Worm (Caenorhabditis elegans) whole organism, mixed stage, embryonic: Measurements from ENCODE around the gene lep-2.

ENCODE experiments used
- bed-3 ChIP-seq: fragments of 200-800 bp; sonication (Bioruptor generic); optimal IDR thresholded peaks from 3 replicates; lab custom pipeline; 2018; ENCODE audit warnings: mild to moderate bottlenecking, missing genetic modification characterization, moderate library complexity, missing compliant biosample characterization
- blmp-1 ChIP-seq: fragments of 150-350 bp; optimal IDR thresholded peaks from 2 replicates; lab custom pipeline; 2014; ENCODE audit warnings: missing biosample characterization, missing genetic modification characterization
- ceh-39 ChIP-seq: fragments of 150-350 bp; optimal IDR thresholded peaks from 2 replicates; lab custom pipeline; 2014; ENCODE audit warnings: missing biosample characterization, missing genetic modification characterization
- ceh-83 ChIP-seq: fragments of 200-800 bp; sonication (Bioruptor generic); optimal IDR thresholded peaks from 2 replicates; lab custom pipeline; 2018; ENCODE audit warnings: mild to moderate bottlenecking, missing genetic modification characterization, missing compliant biosample characterization
- ces-1 ChIP-seq: fragments of 150-350 bp; optimal IDR thresholded peaks from 2 replicates; lab custom pipeline; 2014; ENCODE audit warnings: missing biosample characterization, missing genetic modification reagents, missing genetic modification characterization
- drap-1 ChIP-seq: fragments of 200-800 bp; sonication (Bioruptor generic); optimal IDR thresholded peaks from 3 replicates; lab custom pipeline; 2018; ENCODE audit warnings: mild to moderate bottlenecking, missing genetic modification characterization, missing compliant biosample characterization
- elt-1 ChIP-seq: sonication (generic microtip); optimal IDR thresholded peaks from 2 replicates; lab custom pipeline; 2017; ENCODE audit warnings: missing genetic modification characterization, mild to moderate bottlenecking, missing compliant biosample characterization, antibody characterized with exemption, moderate library complexity, borderline replicate concordance; ENCODE audit not compliant: insufficient read depth
- elt-3 ChIP-seq: fragments of 150-350 bp; optimal IDR thresholded peaks from 2 replicates; lab custom pipeline; 2014; ENCODE audit warnings: missing biosample characterization, missing genetic modification characterization
- flh-1 ChIP-seq: fragments of 200-800 bp; sonication (Bioruptor generic); optimal IDR thresholded peaks from 2 replicates; lab custom pipeline; 2018; ENCODE audit warnings: mild to moderate bottlenecking, missing genetic modification characterization, moderate library complexity, missing compliant biosample characterization
- hlh-1 ChIP-seq: fragments of 150-350 bp; optimal IDR thresholded peaks from 2 replicates; lab custom pipeline; 2014; ENCODE audit warnings: missing biosample characterization, missing genetic modification reagents, missing genetic modification characterization
- lin-13 ChIP-seq: fragments of 150-350 bp; optimal IDR thresholded peaks from 2 replicates; lab custom pipeline; 2014; ENCODE audit warnings: missing biosample characterization, missing genetic modification characterization
- lsy-2 ChIP-seq: fragments of 150-350 bp; optimal IDR thresholded peaks from 2 replicates; lab custom pipeline; 2014; ENCODE audit warnings: missing biosample characterization, missing genetic modification characterization
- mab-5 ChIP-seq: fragments of 150-350 bp; optimal IDR thresholded peaks from 2 replicates; lab custom pipeline; 2014; ENCODE audit warnings: missing biosample characterization, missing genetic modification characterization
- mep-1 ChIP-seq: fragments of 150-350 bp; optimal IDR thresholded peaks from 2 replicates; lab custom pipeline; 2017; ENCODE audit warnings: missing biosample characterization, missing genetic modification reagents, missing genetic modification characterization, inconsistent platforms
- nhr-12 ChIP-seq: fragments of 150-350 bp; optimal IDR thresholded peaks from 2 replicates; lab custom pipeline; 2014; ENCODE audit warnings: missing biosample characterization, missing genetic modification characterization
- nhr-2 ChIP-seq: fragments of 150-350 bp; optimal IDR thresholded peaks from 2 replicates; lab custom pipeline; 2014; ENCODE audit warnings: missing biosample characterization, missing genetic modification characterization
- nhr-237 ChIP-seq: fragments of 150-350 bp; optimal IDR thresholded peaks from 2 replicates; lab custom pipeline; 2014; ENCODE audit warnings: missing biosample characterization, missing genetic modification characterization
- nhr-28 ChIP-seq: fragments of 150-350 bp; optimal IDR thresholded peaks from 2 replicates; lab custom pipeline; 2014; ENCODE audit warnings: missing biosample characterization, missing genetic modification characterization
- nhr-76 ChIP-seq: sonication (generic microtip); optimal IDR thresholded peaks from 2 replicates; lab custom pipeline; 2017; ENCODE audit warnings: missing biosample characterization, missing genetic modification characterization
- pha-4 ChIP-seq: fragments of 150-350 bp; optimal IDR thresholded peaks from 2 replicates; lab custom pipeline; 2018; ENCODE audit warnings: missing biosample characterization, missing genetic modification reagents, missing genetic modification characterization
- sem-2 ChIP-seq: fragments of 200-800 bp; sonication (Bioruptor generic); optimal IDR thresholded peaks from 2 replicates; lab custom pipeline; 2018; ENCODE audit warnings: mild to moderate bottlenecking, missing genetic modification characterization, missing compliant biosample characterization
- sptf-1 ChIP-seq: sonication (generic microtip); optimal IDR thresholded peaks from 2 replicates; lab custom pipeline; 2017; ENCODE audit warnings: mild to moderate bottlenecking, missing genetic modification characterization, moderate library complexity, missing compliant biosample characterization
- tbx-8 ChIP-seq: fragments of 200-800 bp; sonication (Bioruptor generic); optimal IDR thresholded peaks from 2 replicates; lab custom pipeline; 2018; ENCODE audit warnings: mild to moderate bottlenecking, missing genetic modification characterization, moderate library complexity, missing compliant biosample characterization
- unc-120 ChIP-seq: sonication (generic microtip); optimal IDR thresholded peaks from 2 replicates; lab custom pipeline; 2017; ENCODE audit warnings: missing genetic modification characterization, missing compliant biosample characterization; ENCODE audit not compliant: poor library complexity, severe bottlenecking
- unc-39 ChIP-seq: fragments of 150-350 bp; optimal IDR thresholded peaks from 2 replicates; lab custom pipeline; 2014; ENCODE audit warnings: missing biosample characterization, missing genetic modification characterization
- zip-8 ChIP-seq: fragments of 150-350 bp; optimal IDR thresholded peaks from 2 replicates; lab custom pipeline; 2014; ENCODE audit warnings: missing biosample characterization, missing genetic modification characterization
- ztf-11 ChIP-seq: fragments of 150-350 bp; optimal IDR thresholded peaks from 2 replicates; lab custom pipeline; 2014; ENCODE audit warnings: missing biosample characterization, missing genetic modification characterization

The lep-2 gene

DNA sequence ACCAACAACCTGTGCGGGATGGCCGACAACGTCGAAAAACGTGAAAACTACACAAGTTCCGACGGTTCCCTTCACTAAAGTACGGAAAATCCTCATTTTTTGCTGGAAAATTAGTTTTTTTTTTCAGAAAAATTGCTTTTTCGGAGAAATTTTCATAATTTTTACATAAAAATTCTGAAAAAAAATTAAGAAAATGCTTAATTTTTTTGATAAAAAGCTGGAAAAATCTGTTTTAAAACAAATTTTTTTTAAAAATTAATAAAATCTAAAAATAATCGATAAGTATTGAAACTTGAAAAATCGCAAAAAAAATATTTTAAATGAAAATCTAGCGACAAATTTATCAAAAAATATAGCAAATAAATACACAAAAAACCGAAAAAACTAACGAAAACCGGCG is 13.7 kb downstream of the lep-2 start, which contains the start of gene immp-2:
TSS of gene immp-2 (minus strand) at position 101 of the 400 bp plus-strand sequence.
- TF ChIP-seq lsy-2 (tag; lab: Kevin White, UChicago) (no peak), elt-1 (tag; lab: Kevin White, UChicago) (no peak), zip-8 (tag; lab: Kevin White, UChicago) (no peak), unc-39 (tag; lab: Kevin White, UChicago) (no peak), elt-3 (no peak)

DNA sequence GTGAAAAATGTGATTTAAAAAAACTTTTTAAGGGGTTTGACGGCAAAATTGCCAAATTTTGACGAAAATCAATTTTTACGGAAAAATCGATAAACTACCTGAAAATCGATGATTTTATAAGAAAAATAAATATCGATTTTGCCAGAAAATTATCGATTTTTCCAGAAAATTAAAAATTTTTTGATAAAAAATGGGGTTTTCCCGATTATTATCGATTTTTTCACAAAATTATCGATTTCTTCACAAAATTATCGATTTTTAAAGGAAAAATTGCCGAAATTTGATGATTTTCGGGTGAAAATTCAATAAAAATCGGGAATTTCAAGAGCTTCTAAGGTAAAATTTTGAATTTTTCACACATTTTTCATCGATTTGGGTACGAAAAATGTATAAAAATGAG is 14.6 kb downstream of the lep-2 start:
- TF ChIP-seq ces-1 (no peak), ztf-11 (tag; lab: Kevin White, UChicago) (no peak), sem-2 (GFP tag; lab: Kevin White, UChicago) (no peak), lin-13 (tag; lab: Kevin White, UChicago) (no peak), nhr-76 (tag; lab: Kevin White, UChicago) (no peak), zip-8 (tag; lab: Kevin White, UChicago) (no peak), bed-3 (GFP tag; lab: Kevin White, UChicago) (no peak), flh-1 (no peak), ceh-83 (no peak), lsy-2 (tag; lab: Kevin White, UChicago) (no peak), sptf-1 (no peak)

DNA sequence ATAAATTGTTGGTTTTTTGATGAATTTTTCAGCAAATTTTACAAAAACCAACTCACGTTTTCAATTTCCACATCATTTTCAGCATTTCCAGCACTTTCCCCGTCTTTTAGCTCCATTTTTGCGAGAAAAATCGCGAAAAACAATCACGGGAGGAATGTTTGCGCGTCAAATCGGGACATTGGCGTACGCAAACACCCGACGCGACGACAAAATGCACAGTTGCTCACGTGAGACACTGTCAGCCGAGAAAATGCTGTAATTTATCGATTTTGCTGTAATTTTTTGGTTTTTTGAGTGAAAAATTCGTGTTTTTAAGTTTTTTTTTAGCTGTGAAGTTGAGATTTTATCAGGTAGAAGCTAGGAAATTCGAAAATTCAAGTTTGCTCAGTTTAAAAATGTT is 17.5 kb downstream of the lep-2 start, which contains the start of gene Y55F3AM.9:
TSS of gene Y55F3AM.9 (minus strand) at position 189 of the 400 bp plus-strand sequence.
- peak; percentile 46 for TF ChIP-seq lin-13 (tag; lab: Kevin White, UChicago)
- TF ChIP-seq lsy-2 (tag; lab: Kevin White, UChicago): peak; percentile 19
- TF ChIP-seq drap-1: no peak
- TF ChIP-seq ces-1: peak; percentile 33
- peak; percentile 11 for TF ChIP-seq ztf-11 (tag; lab: Kevin White, UChicago)
- TF ChIP-seq mep-1 (tag; lab: Kevin White, UChicago): peak; percentile 4
- no peak for TF ChIP-seq mab-5 (tag; lab: Kevin White, UChicago)
- peak; percentile 30 for TF ChIP-seq sptf-1

DNA sequence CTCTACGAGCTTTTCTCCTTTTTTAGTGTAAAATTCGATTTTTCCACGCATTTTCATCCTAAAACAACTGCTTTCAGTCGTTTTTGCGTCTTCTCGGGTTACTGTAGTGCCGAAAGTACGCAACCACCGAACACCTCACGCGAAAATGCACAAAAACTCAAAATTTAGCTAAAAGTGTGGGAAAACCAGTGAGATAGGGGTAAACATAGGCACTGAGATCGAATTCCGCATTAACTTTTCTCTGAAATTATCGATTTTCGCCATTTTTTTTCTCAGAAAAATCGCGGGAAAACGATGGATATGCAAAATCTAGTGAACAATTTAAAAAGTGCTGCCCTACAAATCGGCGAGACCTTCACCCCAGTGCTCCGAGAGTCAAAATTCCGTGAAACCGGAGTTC is 18.1 kb downstream of the lep-2 start, which contains the start of gene atg-3:
TSS of gene atg-3 (plus strand) at position 301 of the 400 bp plus-strand sequence.
- TF ChIP-seq lin-13 (tag; lab: Kevin White, UChicago) (no peak), tbx-8 (GFP tag; lab: Kevin White, UChicago) (no peak), drap-1 (no peak), hlh-1 (tag; lab: Kevin White, UChicago) (no peak), mab-5 (tag; lab: Kevin White, UChicago) (no peak), nhr-28 (tag; lab: Kevin White, UChicago) (no peak), nhr-2 (tag; lab: Kevin White, UChicago) (no peak), ceh-39 (tag; lab: Kevin White, UChicago) (no peak), pha-4 (tag; lab: Kevin White, UChicago) (no peak), elt-1 (tag; lab: Kevin White, UChicago) (no peak)
- TF ChIP-seq, all 35 proteins: peak for 0

DNA sequence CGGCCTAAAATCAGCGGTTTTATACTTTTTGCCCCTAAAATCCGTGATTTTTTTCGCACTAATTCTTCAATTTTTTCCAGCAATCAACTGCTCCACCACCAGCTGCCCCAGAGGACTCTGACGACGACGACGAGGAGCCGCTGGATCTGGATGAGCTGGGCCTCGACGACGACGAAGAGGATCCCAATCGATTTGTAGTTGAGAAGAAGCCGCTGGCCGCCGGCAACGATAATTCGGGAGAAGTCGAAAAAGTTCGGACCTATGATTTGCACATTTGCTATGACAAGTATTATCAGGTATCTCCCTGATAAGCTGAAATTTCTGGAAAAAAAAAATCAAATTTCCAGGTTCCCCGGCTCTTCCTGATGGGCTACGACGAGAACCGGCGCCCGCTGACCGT is 19.7 kb downstream of the lep-2 start:
- TF ChIP-seq nhr-12 (tag; lab: Kevin White, UChicago) (no peak), nhr-237 (no peak), elt-3 (no peak), unc-120 (tag; lab: Kevin White, UChicago) (no peak)

DNA sequence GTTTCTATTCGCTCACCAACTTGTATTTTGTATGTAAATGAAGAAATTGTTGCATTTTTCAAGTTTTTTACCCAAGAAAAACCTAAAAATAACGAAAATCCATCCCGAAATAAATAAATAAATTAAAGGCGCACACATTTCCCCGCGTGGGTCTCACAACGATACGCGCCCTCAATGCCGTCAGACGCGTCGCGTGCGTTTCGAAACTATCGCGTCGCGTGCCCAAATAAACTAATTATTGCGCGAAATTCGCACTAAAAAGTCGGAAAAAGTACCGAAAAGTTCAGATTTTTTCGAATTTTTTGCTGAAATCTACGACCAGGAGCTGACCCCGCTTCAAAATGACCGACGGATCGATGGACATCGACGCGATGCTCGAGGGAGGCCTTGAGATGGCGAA is 20.4 kb downstream of the lep-2 start, which contains the start of gene rbm-39:
TSS of gene rbm-39 (plus strand) at position 178 of the 400 bp plus-strand sequence.
- peak; percentile 15 for TF ChIP-seq hlh-1 (tag; lab: Kevin White, UChicago)
- TF ChIP-seq unc-39 (tag; lab: Kevin White, UChicago): no peak
- TF ChIP-seq mep-1 (tag; lab: Kevin White, UChicago): peak; percentile 82
- peak; percentile 80 for TF ChIP-seq lin-13 (tag; lab: Kevin White, UChicago)
- no peak for TF ChIP-seq bed-3 (GFP tag; lab: Kevin White, UChicago)
- TF ChIP-seq ceh-39 (tag; lab: Kevin White, UChicago): peak; percentile 77
- TF ChIP-seq pha-4 (tag; lab: Kevin White, UChicago): peak; percentile 74
- TF ChIP-seq nhr-237: peak; percentile 50
- peak; percentile 7 for TF ChIP-seq unc-120 (tag; lab: Kevin White, UChicago)
- no peak for TF ChIP-seq blmp-1 (tag; lab: Kevin White, UChicago)
- TF ChIP-seq nhr-76 (tag; lab: Kevin White, UChicago): no peak
- TF ChIP-seq ces-1: peak; percentile 97
- TF ChIP-seq lsy-2 (tag; lab: Kevin White, UChicago): peak; percentile 82
- TF ChIP-seq sptf-1: no peak
